Worm (Caenorhabditis elegans): ENCODE results near the gene nhr-39.

nhr-39 gene

DNA sequence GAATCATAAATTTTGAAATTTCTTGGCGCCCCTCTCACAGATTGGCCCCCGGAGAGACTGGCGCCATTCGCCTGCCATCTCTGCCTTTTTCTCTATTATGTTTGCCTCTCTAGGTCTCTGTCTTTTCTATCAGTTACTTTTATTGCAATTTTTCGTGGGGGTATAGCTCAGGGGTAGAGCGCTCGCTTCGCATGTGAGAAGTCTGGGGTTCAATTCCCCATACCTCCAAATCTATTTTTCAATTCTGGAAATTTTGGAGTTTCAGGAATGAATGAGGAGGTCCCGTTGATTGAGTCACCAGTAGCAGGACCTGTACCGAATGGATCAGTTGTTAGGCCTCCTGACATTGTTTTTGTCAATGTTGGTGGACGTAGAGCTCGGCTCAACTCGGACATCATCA is 14.9 kb downstream of the nhr-39 start, which contains the start of gene kvs-3 (continued):
- no peak for TF ChIP-seq tlf-1 (GFP tag; optimal IDR thresholded peaks at IDR 0.05)
- no peak; the same call in 1 of the 2 replicates for TF ChIP-seq Y56A3A.18 (GFP tag; IDR thresholded peaks at IDR 0.05)
- TF ChIP-seq C17E4.6 (GFP tag; IDR thresholded peaks at IDR 0.05) = no peak
- no peak for TF ChIP-seq unc-62 (GFP tag; optimal IDR thresholded peaks at IDR 0.05)
- peak; percentile 70 for TF ChIP-seq snpc-4 (GFP tag; optimal IDR thresholded peaks at IDR 0.05)
- TF ChIP-seq snpc-4 (tag; optimal IDR thresholded peaks at IDR 0.05) = peak in 1 of 4 experiments; percentile 62
- 0 out of 2 replicates have a peak, but pooled peaks have one; percentile 48 for TF ChIP-seq lir-1 (GFP tag; conservative IDR thresholded peaks at IDR 0.05)
- no peak; the same call in 1 of the 2 replicates for TF ChIP-seq lin-26 (GFP tag; IDR thresholded peaks at IDR 0.05)
- TF ChIP-seq ztf-18 (tag; optimal IDR thresholded peaks at IDR 0.05) = peak; percentile 84
- TF ChIP-seq pbrm-1 (GFP tag; IDR thresholded peaks at IDR 0.05) = peak; percentile 62; the same call in 1 of the 2 replicates
- TF ChIP-seq cebp-2 (GFP tag; IDR thresholded peaks at IDR 0.05) = 0 out of 2 replicates have a peak, but pooled peaks have one; percentile 76
- TF ChIP-seq cebp-1 (GFP tag; IDR thresholded peaks at IDR 0.05) = peak; percentile 55; the same call in 1 of the 2 replicates
- no peak for TF ChIP-seq cebp-1 (tag; optimal IDR thresholded peaks at IDR 0.05)
- TF ChIP-seq egrh-3 (GFP tag; IDR thresholded peaks at IDR 0.05) = peak; percentile 44; the same call in 1 of the 2 replicates

DNA sequence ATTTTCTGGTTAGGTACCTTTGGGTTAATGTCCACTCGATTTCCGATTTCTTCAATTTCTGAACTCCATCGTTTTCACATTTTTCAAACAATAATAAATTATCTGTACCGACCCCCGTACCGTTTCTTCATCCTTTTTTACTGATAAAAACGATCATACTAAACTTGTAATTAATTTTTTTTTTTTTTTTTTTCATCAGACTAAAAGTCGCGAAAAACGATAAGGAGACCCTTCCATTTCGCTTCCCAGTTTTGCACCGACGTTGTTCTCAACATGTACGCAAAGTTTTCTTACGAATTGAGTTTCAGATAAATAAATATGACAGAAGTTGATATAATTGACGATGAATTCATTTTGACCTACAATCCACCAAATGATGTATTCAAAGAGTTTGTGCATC is 18.1 kb downstream of the nhr-39 start, which contains the start of gene F44A2.7:
Gene F44A2.7 (plus strand): TSS at position 301 of the 400 bp plus-strand sequence.
- TF ChIP-seq nhr-80 (tag; optimal IDR thresholded peaks at IDR 0.05) = peak; percentile 33
- TF ChIP-seq aptf-3 (GFP tag; IDR thresholded peaks at IDR 0.05) = no peak
- no peak for TF ChIP-seq hmg-1.2 (GFP tag; IDR thresholded peaks at IDR 0.05)

DNA sequence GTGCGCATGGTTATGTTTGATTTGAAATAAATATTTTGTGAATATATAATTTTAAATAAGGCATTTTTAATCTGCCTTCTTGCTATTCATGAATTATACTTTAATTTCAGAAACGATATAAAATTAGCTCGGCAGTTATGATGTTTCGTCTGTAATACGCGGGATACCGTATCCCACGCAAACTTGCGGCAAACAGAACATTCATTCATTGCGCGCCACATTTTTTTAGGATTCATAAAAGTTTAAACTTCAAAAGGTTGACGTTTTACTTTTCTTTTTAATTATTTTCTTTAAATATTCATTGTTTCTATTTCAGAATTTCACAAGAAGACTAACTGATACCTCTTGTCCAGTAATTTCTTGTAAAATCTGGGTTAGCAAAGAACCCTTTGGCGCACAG is 19.8 kb downstream of the nhr-39 start, which contains the start of gene tag-153:
Gene tag-153 (plus strand): TSS at position 200 of the 400 bp plus-strand sequence.
- TF ChIP-seq madf-6 (GFP tag; IDR thresholded peaks at IDR 0.05) (peak; percentile 62; the same call in 1 of the 2 replicates), dpl-1 (GFP tag; optimal IDR thresholded peaks at IDR 0.05) (peak; percentile 17), sea-2 (GFP tag; IDR thresholded peaks at IDR 0.05) (no peak), efl-1 (GFP tag; optimal IDR thresholded peaks at IDR 0.05) (peak; percentile 66)

DNA sequence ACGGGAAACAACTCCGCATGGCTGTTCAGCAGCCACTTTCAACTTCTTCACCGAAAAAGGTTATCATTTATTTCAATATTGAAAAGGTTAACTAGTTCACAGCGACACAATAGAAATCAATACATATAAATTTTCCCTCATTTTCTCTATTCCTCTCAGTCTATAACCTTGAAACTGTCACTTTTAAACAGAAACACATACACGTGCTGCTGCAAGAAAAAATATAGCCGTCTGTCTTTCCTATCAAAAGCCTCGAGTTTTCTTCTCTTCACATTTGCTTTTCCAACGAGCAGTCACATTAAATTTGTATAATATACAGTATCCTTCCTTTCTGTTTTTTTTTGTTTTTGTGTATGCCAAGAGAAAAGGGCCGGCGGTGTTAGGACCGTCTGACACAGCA is 21.0 kb downstream of the nhr-39 start:
- TF ChIP-seq attf-3 (GFP tag; conservative IDR thresholded peaks at IDR 0.05) (no peak), nhr-80 (tag; optimal IDR thresholded peaks at IDR 0.05) (peak; percentile 54)

DNA sequence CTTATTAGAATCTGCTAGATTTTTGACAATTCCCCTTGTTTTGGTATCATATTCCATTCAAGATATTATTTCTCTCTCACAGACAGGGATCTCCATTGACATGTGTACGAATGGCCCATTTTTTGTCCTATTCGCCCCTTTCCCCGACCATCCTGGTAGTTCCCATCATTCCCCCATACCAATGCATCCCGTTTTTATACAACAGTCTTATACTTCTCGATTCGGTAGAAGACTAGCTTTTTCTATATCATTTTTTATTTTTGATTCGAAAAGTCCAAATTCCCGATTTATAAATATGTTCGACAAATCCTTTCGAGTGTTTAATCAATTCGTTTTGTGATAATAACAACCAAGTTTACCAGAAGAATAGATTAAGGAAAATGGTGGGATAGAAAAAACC is 23.8 kb downstream of the nhr-39 start:
- TF ChIP-seq lin-26 (GFP tag; IDR thresholded peaks at IDR 0.05) (peak; percentile 55; the same call in 1 of the 2 replicates), dpff-1 (tag; optimal IDR thresholded peaks at IDR 0.05) (peak; percentile 4), hrde-1 (tag; optimal IDR thresholded peaks at IDR 0.05; ENCODE audit: borderline replicate concordance) (peak; percentile 72), athp-1 (tag; optimal IDR thresholded peaks at IDR 0.05) (peak; percentile 24), B0019.2 (GFP tag; conservative IDR thresholded peaks at IDR 0.05) (no peak), bed-1 (GFP tag; IDR thresholded peaks at IDR 0.05) (no peak), lsl-1 (GFP tag; optimal IDR thresholded peaks at IDR 0.05) (no peak), K12H6.12 (tag; optimal IDR thresholded peaks at IDR 0.05) (peak; percentile 9), rec-8 (tag; optimal IDR thresholded peaks at IDR 0.05) (peak in 1 of 2 experiments; percentile 23), Y53G8AR.9 (GFP tag; conservative IDR thresholded peaks at IDR 0.05) (0 out of 2 replicates have a peak, but pooled peaks have one; percentile 56), madf-6 (GFP tag; IDR thresholded peaks at IDR 0.05) (0 out of 2 replicates have a peak, but pooled peaks have one; percentile 21), him-1 (tag; optimal IDR thresholded peaks at IDR 0.05) (peak; percentile 79), ama-1 (optimal IDR thresholded peaks at IDR 0.05) (no peak), ama-1 (GFP tag; optimal IDR thresholded peaks at IDR 0.05) (peak in 1 of 2 experiments; percentile 4), lin-35 (GFP tag; optimal IDR thresholded peaks at IDR 0.05) (peak in 1 of 3 experiments; percentile 12), mxl-1 (tag; optimal IDR thresholded peaks at IDR 0.05) (no peak), Y79H2A.3 (GFP tag; conservative IDR thresholded peaks at IDR 0.05) (0 out of 2 replicates have a peak, but pooled peaks have one; percentile 29), snpc-4 (GFP tag; optimal IDR thresholded peaks at IDR 0.05) (no peak), snpc-4 (tag; optimal IDR thresholded peaks at IDR 0.05) (peak in 1 of 4 experiments; percentile 13), cebp-1 (GFP tag; IDR thresholded peaks at IDR 0.05) (peak; percentile 49; the same call in 1 of the 2 replicates), cebp-1 (tag; optimal IDR thresholded peaks at IDR 0.05) (peak; percentile 43), aptf-2 (GFP tag; conservative IDR thresholded peaks at IDR 0.05) (no peak), dox-1 (GFP tag; IDR thresholded peaks at IDR 0.05) (no peak), madf-3 (GFP tag; IDR thresholded peaks at IDR 0.05) (0 out of 2 replicates have a peak, but pooled peaks have one; percentile 31)
